Worm (Caenorhabditis elegans): Measurements from ENCODE around the gene comt-2.

The comt-2 gene

DNA sequence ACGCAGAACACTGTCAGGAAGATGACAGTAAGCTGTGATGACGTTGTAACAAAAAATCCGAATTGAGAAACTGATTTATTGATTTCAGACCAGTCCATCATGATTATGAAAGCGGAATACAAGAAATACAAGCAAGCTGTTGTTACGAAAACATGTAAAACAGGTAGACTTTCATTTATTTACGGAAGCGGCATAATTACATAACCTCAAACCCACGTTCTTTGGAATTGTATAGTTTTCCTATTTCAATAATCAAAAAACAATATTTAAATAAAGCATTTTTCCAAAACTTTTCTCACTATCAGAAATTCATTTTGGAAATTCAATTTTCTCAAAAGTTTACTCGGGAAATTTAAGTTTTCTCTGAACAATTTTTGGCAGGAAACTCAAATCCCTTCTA lies 35.6 kb downstream of the comt-2 start, which contains the start of gene str-15:
str-15 (minus strand) TSS at position 101 of the 400 bp plus-strand sequence.
- TF ChIP-seq nhr-28 (tag; optimal IDR thresholded peaks at IDR 0.05) (no peak), flh-1 (GFP tag; optimal IDR thresholded peaks at IDR 0.05) (no peak), sem-2 (GFP tag; optimal IDR thresholded peaks at IDR 0.05) (no peak), M03D4.4 (tag; optimal IDR thresholded peaks at IDR 0.05) (no peak), blmp-1 (tag; optimal IDR thresholded peaks at IDR 0.05) (no peak), elt-1 (tag; optimal IDR thresholded peaks at IDR 0.05; ENCODE audit: borderline replicate concordance, insufficient read depth) (no peak), bed-3 (GFP tag; optimal IDR thresholded peaks at IDR 0.05) (no peak), mab-5 (tag; optimal IDR thresholded peaks at IDR 0.05) (no peak), snpc-4 (tag; optimal IDR thresholded peaks at IDR 0.05) (no peak), elt-3 (tag; optimal IDR thresholded peaks at IDR 0.05) (no peak)

DNA sequence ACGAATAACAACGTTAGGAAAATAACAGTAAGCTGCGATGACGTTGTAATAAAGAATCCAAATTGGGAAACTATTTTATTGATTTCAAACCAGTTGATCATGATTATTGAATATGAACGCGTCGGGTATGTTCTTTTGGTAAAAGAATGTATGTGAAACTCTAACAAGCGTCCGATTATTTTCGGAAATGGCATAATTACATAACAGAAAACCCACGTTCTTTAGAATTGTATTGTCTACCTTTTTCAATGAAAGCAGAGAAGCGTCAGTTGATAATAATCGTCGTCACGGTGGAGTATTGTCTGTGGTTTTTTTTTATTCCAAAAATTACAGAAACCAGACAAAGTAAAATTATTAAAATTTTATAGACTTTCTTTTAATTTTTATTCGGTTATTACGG lies 39.2 kb downstream of the comt-2 start, which contains the start of gene str-14:
str-14 (minus strand) TSS at position 101 of the 400 bp plus-strand sequence.
- TF ChIP-seq flh-1 (GFP tag; optimal IDR thresholded peaks at IDR 0.05) (no peak), pha-4 (tag; optimal IDR thresholded peaks at IDR 0.05) (no peak), blmp-1 (tag; optimal IDR thresholded peaks at IDR 0.05) (no peak)

DNA sequence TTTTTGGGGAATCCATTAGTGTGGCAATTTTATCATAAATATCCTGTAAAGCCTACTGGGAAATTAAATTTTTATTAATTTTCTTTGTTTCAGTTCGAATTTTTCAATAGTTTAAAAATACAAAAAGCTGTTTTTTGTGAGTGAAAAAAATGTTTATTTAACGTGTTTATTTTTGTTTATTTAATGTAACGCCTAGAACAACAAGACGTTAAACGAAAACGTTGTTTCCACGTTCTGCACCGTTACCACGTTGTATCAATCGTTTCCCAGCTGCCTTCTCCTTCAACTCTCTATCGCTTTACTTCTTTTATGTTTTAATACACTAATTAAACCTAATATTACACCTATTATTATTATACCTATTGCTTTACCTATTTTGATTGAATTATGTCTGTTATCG lies 46.6 kb downstream of the comt-2 start, which contains the start of gene T08G3.13:
T08G3.13 (plus strand) TSS at position 301 of the 400 bp plus-strand sequence.
- TF ChIP-seq lin-32 (GFP tag; optimal IDR thresholded peaks at IDR 0.05) (no peak), hlh-1 (tag; optimal IDR thresholded peaks at IDR 0.05) (no peak), pha-4 (tag; optimal IDR thresholded peaks at IDR 0.05) (no peak), sem-2 (GFP tag; optimal IDR thresholded peaks at IDR 0.05) (no peak), drap-1 (GFP tag; optimal IDR thresholded peaks at IDR 0.05) (no peak)

DNA sequence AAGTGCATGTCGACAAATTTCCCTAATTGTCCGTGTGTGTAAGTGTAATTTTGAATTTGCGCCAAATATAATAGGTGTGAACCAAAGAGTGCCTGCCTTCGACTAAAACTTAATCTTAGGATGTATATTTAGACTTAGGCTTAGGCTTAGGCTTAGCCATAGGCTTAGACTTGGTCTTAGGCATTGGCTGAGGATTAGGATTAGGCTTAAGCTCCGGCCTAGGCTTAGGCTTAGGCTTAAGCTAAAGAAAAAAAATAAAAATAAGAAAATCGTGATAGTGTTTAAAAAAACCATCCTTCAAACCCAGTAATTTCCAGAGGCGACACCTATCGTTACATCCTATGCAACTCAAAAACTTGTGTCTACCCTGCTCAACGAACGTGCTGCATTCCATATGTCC lies 48.1 kb downstream of the comt-2 start:
- TF ChIP-seq cnd-1 (tag; optimal IDR thresholded peaks at IDR 0.05), result no peak

DNA sequence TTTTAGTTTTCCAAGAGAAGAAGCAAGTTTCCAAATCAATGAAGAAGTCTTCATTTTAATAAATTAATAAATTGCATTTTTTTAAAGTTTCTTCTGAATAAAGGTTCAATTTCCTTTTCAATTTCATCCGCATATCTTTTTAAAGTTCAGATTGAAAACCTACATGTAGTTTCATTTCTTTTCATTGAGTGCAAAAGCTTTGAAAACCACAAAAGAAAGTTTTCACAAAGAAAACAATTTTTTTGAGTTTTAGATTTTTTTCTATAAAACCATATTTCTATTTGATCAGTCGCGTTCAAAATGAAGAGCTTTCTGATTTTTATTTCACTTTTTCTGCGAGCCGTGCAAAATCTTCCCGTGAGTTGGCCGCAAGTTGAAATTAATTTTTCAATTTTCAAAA lies 48.6 kb downstream of the comt-2 start, which contains the start of gene T08G3.6:
T08G3.6 (plus strand) TSS at position 301 of the 400 bp plus-strand sequence.
- TF ChIP-seq unc-62 (GFP tag; optimal IDR thresholded peaks at IDR 0.05), result no peak
- no peak for TF ChIP-seq blmp-1 (tag; optimal IDR thresholded peaks at IDR 0.05)
- no peak for TF ChIP-seq M03D4.4 (tag; optimal IDR thresholded peaks at IDR 0.05)
- no peak for TF ChIP-seq nhr-12 (tag; optimal IDR thresholded peaks at IDR 0.05)
- TF ChIP-seq drap-1 (GFP tag; optimal IDR thresholded peaks at IDR 0.05), result no peak
- TF ChIP-seq flh-1 (GFP tag; optimal IDR thresholded peaks at IDR 0.05), result no peak
- no peak for TF ChIP-seq bed-3 (GFP tag; optimal IDR thresholded peaks at IDR 0.05)
- TF ChIP-seq snpc-4 (tag; optimal IDR thresholded peaks at IDR 0.05), result no peak
- no peak for TF ChIP-seq lin-13 (tag; optimal IDR thresholded peaks at IDR 0.05)
- TF ChIP-seq unc-39 (tag; optimal IDR thresholded peaks at IDR 0.05), result no peak
- TF ChIP-seq elt-3 (tag; optimal IDR thresholded peaks at IDR 0.05), result no peak
- no peak for TF ChIP-seq ceh-83 (GFP tag; optimal IDR thresholded peaks at IDR 0.05)
- TF ChIP-seq mab-5 (tag; optimal IDR thresholded peaks at IDR 0.05), result no peak
- TF ChIP-seq mls-2 (tag; optimal IDR thresholded peaks at IDR 0.05), result no peak
- no peak for TF ChIP-seq unc-120 (tag; optimal IDR thresholded peaks at IDR 0.05; ENCODE audit: poor library complexity, severe bottlenecking)
- TF ChIP-seq zip-8 (tag; optimal IDR thresholded peaks at IDR 0.05), result no peak

DNA sequence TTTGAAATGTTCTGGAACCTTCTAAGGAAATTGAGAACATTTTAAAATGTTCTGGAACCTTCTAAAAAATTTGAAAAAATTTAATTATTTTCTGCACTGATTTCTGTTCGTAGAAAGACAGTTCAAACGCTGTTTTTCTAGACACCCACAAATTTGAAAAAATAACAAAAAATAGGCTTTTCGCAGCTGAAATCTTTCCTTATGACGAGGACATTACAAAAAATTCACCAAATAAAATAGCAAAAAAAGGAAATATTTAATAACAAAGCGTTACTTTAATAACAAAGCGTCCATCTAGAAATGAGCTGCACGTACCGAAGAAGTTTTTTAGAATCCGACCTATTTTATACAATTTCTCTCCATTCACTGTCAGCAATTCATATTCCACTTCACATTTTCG lies 50.7 kb downstream of the comt-2 start, which contains the start of gene srh-141:
srh-141 (plus strand) TSS at position 301 of the 400 bp plus-strand sequence.
- TF ChIP-seq tbx-8 (GFP tag; optimal IDR thresholded peaks at IDR 0.05) (no peak), ceh-83 (GFP tag; optimal IDR thresholded peaks at IDR 0.05) (no peak), blmp-1 (tag; optimal IDR thresholded peaks at IDR 0.05) (no peak), lsy-2 (tag; optimal IDR thresholded peaks at IDR 0.05) (no peak), nhr-2 (tag; optimal IDR thresholded peaks at IDR 0.05) (no peak), ham-2 (GFP tag; optimal IDR thresholded peaks at IDR 0.05) (no peak), flh-1 (GFP tag; optimal IDR thresholded peaks at IDR 0.05) (no peak), sem-2 (GFP tag; optimal IDR thresholded peaks at IDR 0.05) (no peak), cnd-1 (tag; optimal IDR thresholded peaks at IDR 0.05) (no peak), drap-1 (GFP tag; optimal IDR thresholded peaks at IDR 0.05) (no peak), nhr-76 (tag; optimal IDR thresholded peaks at IDR 0.05) (no peak), zip-8 (tag; optimal IDR thresholded peaks at IDR 0.05) (no peak), nhr-12 (tag; optimal IDR thresholded peaks at IDR 0.05) (no peak), bed-3 (GFP tag; optimal IDR thresholded peaks at IDR 0.05) (no peak), M03D4.4 (tag; optimal IDR thresholded peaks at IDR 0.05) (no peak), ceh-39 (tag; optimal IDR thresholded peaks at IDR 0.05) (no peak), elt-1 (tag; optimal IDR thresholded peaks at IDR 0.05; ENCODE audit: borderline replicate concordance, insufficient read depth) (no peak), ces-1 (GFP tag; optimal IDR thresholded peaks at IDR 0.05) (no peak), nhr-28 (tag; optimal IDR thresholded peaks at IDR 0.05) (no peak), hlh-1 (tag; optimal IDR thresholded peaks at IDR 0.05) (no peak)

All from whole organism, mixed stage, embryonic.